Worm (Caenorhabditis elegans) whole organism, L2 larva: ENCODE data around the gene R09F10.8.

Experiments
- C34F6.9 ChIP-seq: fragments of 150-350 bp; optimal IDR thresholded peaks from 2 replicates; lab custom pipeline; 2014; ENCODE audit warnings: missing biosample characterization, missing genetic modification characterization
- F13H6.1 ChIP-seq: sonication (generic microtip); optimal IDR thresholded peaks from 2 replicates; lab custom pipeline; 2016; ENCODE audit warnings: missing genetic modification characterization, missing compliant biosample characterization
- ZK546.5 ChIP-seq: sonication (generic microtip); optimal IDR thresholded peaks from 2 replicates; lab custom pipeline; 2017; ENCODE audit warnings: missing biosample characterization, missing genetic modification characterization
- ama-1 ChIP-seq: fragments of 150-350 bp; optimal IDR thresholded peaks from 2 replicates; lab custom pipeline; 2018; ENCODE audit warnings: inconsistent platforms
- blmp-1 ChIP-seq: sonication (generic microtip); optimal IDR thresholded peaks from 2 replicates; lab custom pipeline; 2017; ENCODE audit warnings: missing genetic modification characterization, mild to moderate bottlenecking, missing compliant biosample characterization, antibody characterized with exemption, moderate library complexity; ENCODE audit not compliant: insufficient read depth
- ceh-16 ChIP-seq: fragments of 150-350 bp; optimal IDR thresholded peaks from 2 replicates; lab custom pipeline; 2014; ENCODE audit warnings: missing biosample characterization, missing genetic modification characterization
- ceh-82 ChIP-seq: fragments of 150-350 bp; optimal IDR thresholded peaks from 2 replicates; lab custom pipeline; 2014; ENCODE audit warnings: missing biosample characterization, missing genetic modification characterization
- dmd-4 ChIP-seq: sonication (generic microtip); optimal IDR thresholded peaks from 2 replicates; lab custom pipeline; 2017; ENCODE audit warnings: missing biosample characterization, missing genetic modification characterization
- elt-1 ChIP-seq: fragments of 150-350 bp; optimal IDR thresholded peaks from 2 replicates; lab custom pipeline; 2014; ENCODE audit warnings: missing biosample characterization, missing genetic modification characterization
- elt-3 ChIP-seq: sonication (generic microtip); optimal IDR thresholded peaks from 2 replicates; lab custom pipeline; 2017; ENCODE audit warnings: missing biosample characterization, missing genetic modification characterization
- fos-1 ChIP-seq: fragments of 150-350 bp; optimal IDR thresholded peaks from 2 replicates; lab custom pipeline; 2014; ENCODE audit warnings: missing biosample characterization, missing genetic modification characterization
- gmeb-1 ChIP-seq: fragments of 150-350 bp; optimal IDR thresholded peaks from 2 replicates; lab custom pipeline; 2014; ENCODE audit warnings: missing biosample characterization, missing genetic modification characterization
- lin-11 ChIP-seq: fragments of 150-350 bp; sonication (generic microtip); optimal IDR thresholded peaks from 2 replicates; lab custom pipeline; 2014; ENCODE audit warnings: missing biosample characterization, missing genetic modification characterization, inconsistent platforms, mixed read lengths
- lin-13 ChIP-seq: fragments of 150-350 bp; optimal IDR thresholded peaks from 2 replicates; lab custom pipeline; 2014; ENCODE audit warnings: missing biosample characterization, missing genetic modification reagents, missing genetic modification characterization
- lsy-2 ChIP-seq, 2 experiments: fragments of 150-350 bp in 1 of 2; sonication (generic microtip) in 1 of 2; optimal IDR thresholded peaks; 2 replicates each; lab custom pipeline; 2014 to 2017; ENCODE audit warnings: missing biosample characterization in 2 of 2, missing genetic modification characterization in 2 of 2
- mab-5 ChIP-seq: fragments of 150-350 bp; optimal IDR thresholded peaks from 2 replicates; lab custom pipeline; 2014; ENCODE audit warnings: missing biosample characterization, missing genetic modification characterization
- mbf-1 ChIP-seq: sonication (generic microtip); optimal IDR thresholded peaks from 2 replicates; lab custom pipeline; 2017; ENCODE audit warnings: missing biosample characterization, missing genetic modification characterization
- mdl-1 ChIP-seq, 2 experiments: fragments of 150-350 bp in 1 of 2; sonication (generic microtip) in 1 of 2; optimal IDR thresholded peaks; 2 replicates each; lab custom pipeline; 2017; ENCODE audit warnings: missing biosample characterization in 2 of 2, missing genetic modification characterization in 2 of 2
- nhr-10 ChIP-seq: sonication (generic microtip); optimal IDR thresholded peaks from 2 replicates; lab custom pipeline; 2017; ENCODE audit warnings: missing biosample characterization, missing genetic modification characterization
- nhr-11 ChIP-seq: fragments of 150-350 bp; optimal IDR thresholded peaks from 2 replicates; lab custom pipeline; 2014; ENCODE audit warnings: missing biosample characterization, missing genetic modification characterization
- nhr-129 ChIP-seq: fragments of 150-350 bp; optimal IDR thresholded peaks from 2 replicates; lab custom pipeline; 2014; ENCODE audit warnings: missing biosample characterization, missing genetic modification characterization
- nhr-21 ChIP-seq: fragments of 150-350 bp; optimal IDR thresholded peaks from 2 replicates; lab custom pipeline; 2014; ENCODE audit warnings: missing biosample characterization, missing genetic modification characterization
- nhr-77 ChIP-seq: fragments of 150-350 bp; optimal IDR thresholded peaks from 2 replicates; lab custom pipeline; 2014; ENCODE audit warnings: missing biosample characterization, missing genetic modification characterization
- snpc-4 ChIP-seq: fragments of 150-350 bp; optimal IDR thresholded peaks from 2 replicates; lab custom pipeline; 2014; ENCODE audit warnings: missing biosample characterization, missing genetic modification characterization
- unc-55 ChIP-seq: fragments of 150-350 bp; sonication (generic microtip); optimal IDR thresholded peaks from 3 replicates; lab custom pipeline; 2014; ENCODE audit warnings: missing biosample characterization, missing genetic modification reagents, missing genetic modification characterization
- ztf-4 ChIP-seq: fragments of 150-350 bp; optimal IDR thresholded peaks from 2 replicates; lab custom pipeline; 2014; ENCODE audit warnings: missing biosample characterization, missing genetic modification characterization

The R09F10.8 gene

DNA sequence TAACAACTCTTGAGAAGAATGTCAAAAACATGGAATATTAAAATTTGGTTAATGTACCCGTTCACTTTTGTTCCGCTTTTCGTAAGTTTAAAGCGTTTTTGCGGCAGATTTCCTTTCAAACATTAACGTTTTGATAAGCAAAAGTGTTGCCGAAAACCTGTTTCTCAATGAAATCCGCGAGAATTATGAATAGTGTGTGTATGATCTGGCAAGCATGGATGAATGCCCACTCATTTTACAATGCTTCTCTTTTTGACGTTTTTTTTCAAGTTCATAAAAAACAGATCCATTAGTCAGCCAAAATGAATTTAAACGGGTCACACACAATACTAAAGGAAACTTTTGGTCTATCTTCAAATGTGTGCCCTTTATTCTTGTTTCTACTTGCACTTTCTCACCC is 42.2 kb downstream of the R09F10.8 start:
- TF ChIP-seq dmd-4 (tag; lab: Kevin White, UChicago) = no peak
- no peak for TF ChIP-seq nhr-77 (tag; lab: Kevin White, UChicago)
- TF ChIP-seq ceh-16 (tag; lab: Kevin White, UChicago) = no peak
- no peak for TF ChIP-seq lin-13 (GFP tag; lab: Kevin White, UChicago)
- no peak for TF ChIP-seq fos-1 (tag; lab: Kevin White, UChicago)
- no peak for TF ChIP-seq gmeb-1 (tag; lab: Kevin White, UChicago)
- TF ChIP-seq nhr-21 (tag; lab: Kevin White, UChicago) = no peak
- TF ChIP-seq ztf-4 (tag; lab: Kevin White, UChicago) = no peak
- TF ChIP-seq, all 48 proteins: peak for 0

DNA sequence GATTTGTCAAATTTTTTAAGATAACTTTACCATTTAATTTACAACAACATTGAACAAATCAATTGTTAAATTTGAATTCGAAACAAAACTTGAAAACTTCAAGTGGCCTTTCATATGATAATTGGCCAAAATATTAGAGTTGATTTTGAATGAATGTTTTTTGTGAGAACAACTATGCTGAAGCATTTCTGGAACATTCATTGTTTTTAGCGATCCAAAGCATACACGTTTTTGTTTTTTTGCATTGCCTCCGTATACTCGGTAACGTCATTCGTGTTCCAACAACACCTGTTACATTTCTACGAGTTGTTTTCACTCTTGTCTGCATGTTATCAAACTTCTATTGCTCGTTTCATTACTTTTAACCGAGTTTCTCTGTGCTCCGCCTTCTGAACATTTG is 49.3 kb downstream of the R09F10.8 start:
- TF ChIP-seq elt-3 (tag; lab: Kevin White, UChicago) (no peak), elt-1 (tag; lab: Kevin White, UChicago) (no peak), mab-5 (tag; lab: Kevin White, UChicago) (no peak), ceh-82 (tag; lab: Kevin White, UChicago) (no peak), blmp-1 (tag; lab: Kevin White, UChicago) (no peak), nhr-11 (no peak), nhr-129 (no peak), nhr-10 (no peak), lin-11 (tag; lab: Kevin White, UChicago) (no peak), mbf-1 (tag; lab: Kevin White, UChicago) (no peak), ZK546.5 (no peak)

DNA sequence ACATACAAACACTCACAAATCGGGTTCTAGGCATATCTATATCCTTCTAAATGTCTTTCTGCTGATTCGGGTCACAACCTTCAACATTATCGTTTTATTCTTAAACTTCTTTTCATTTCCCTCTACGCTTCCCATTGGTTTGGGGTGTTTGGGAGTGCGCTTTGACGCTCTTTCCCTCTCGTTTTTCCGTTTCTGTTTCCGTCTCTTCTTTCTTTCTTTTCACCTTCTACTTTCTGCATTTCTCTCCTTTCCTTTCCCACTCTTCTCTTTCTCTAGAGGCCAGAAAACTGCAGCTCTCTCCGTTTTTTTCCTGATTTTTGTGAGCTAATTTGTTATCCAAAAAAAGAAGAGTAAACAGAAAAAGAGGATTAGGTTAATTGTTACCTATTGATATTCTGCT is 49.9 kb downstream of the R09F10.8 start:
- TF ChIP-seq nhr-129 (peak; percentile 2), ama-1 (lab: Kevin White, UChicago) (no peak), unc-55 (GFP tag; lab: Kevin White, UChicago) (peak; percentile 18), lsy-2 (tag; optimal IDR thresholded peaks at IDR 0.05; lab: Kevin White, UChicago) (no peak), C34F6.9 (tag; lab: Kevin White, UChicago) (peak; percentile 34), mbf-1 (tag; lab: Kevin White, UChicago) (no peak), mdl-1 (tag; optimal IDR thresholded peaks at IDR 0.05; lab: Kevin White, UChicago) (no peak), nhr-77 (tag; lab: Kevin White, UChicago) (no peak), snpc-4 (no peak), blmp-1 (tag; lab: Kevin White, UChicago) (peak; percentile 28), F13H6.1 (tag; lab: Kevin White, UChicago) (peak; percentile 6)
- TF ChIP-seq, all 48 proteins: peak for 5
